Worm (Caenorhabditis elegans) whole organism, L2 larva: Measurements from ENCODE around the gene gei-18.

Source experiments
- alr-1 ChIP-seq: fragments of 150-350 bp; optimal IDR thresholded peaks from 2 replicates; lab custom pipeline; 2014; ENCODE audit warnings: missing biosample characterization, missing genetic modification characterization
- ama-1 ChIP-seq: fragments of 150-350 bp; optimal IDR thresholded peaks from 2 replicates; lab custom pipeline; 2018; ENCODE audit warnings: inconsistent platforms
- ceh-82 ChIP-seq: fragments of 150-350 bp; optimal IDR thresholded peaks from 2 replicates; lab custom pipeline; 2014; ENCODE audit warnings: missing biosample characterization, missing genetic modification characterization
- egl-27 ChIP-seq: sonication (generic microtip); optimal IDR thresholded peaks from 3 replicates; lab custom pipeline; 2017; ENCODE audit warnings: missing biosample characterization, missing genetic modification reagents, missing genetic modification characterization
- elt-1 ChIP-seq: fragments of 150-350 bp; optimal IDR thresholded peaks from 2 replicates; lab custom pipeline; 2014; ENCODE audit warnings: missing biosample characterization, missing genetic modification characterization
- elt-3 ChIP-seq: sonication (generic microtip); optimal IDR thresholded peaks from 2 replicates; lab custom pipeline; 2017; ENCODE audit warnings: missing biosample characterization, missing genetic modification characterization
- lin-13 ChIP-seq: fragments of 150-350 bp; optimal IDR thresholded peaks from 2 replicates; lab custom pipeline; 2014; ENCODE audit warnings: missing biosample characterization, missing genetic modification reagents, missing genetic modification characterization
- mab-5 ChIP-seq: fragments of 150-350 bp; optimal IDR thresholded peaks from 2 replicates; lab custom pipeline; 2014; ENCODE audit warnings: missing biosample characterization, missing genetic modification characterization
- nhr-21 ChIP-seq: fragments of 150-350 bp; optimal IDR thresholded peaks from 2 replicates; lab custom pipeline; 2014; ENCODE audit warnings: missing biosample characterization, missing genetic modification characterization
- skn-1 ChIP-seq: sonication (generic microtip); optimal IDR thresholded peaks from 2 replicates; lab custom pipeline; 2017; ENCODE audit warnings: missing biosample characterization, missing genetic modification characterization
- unc-55 ChIP-seq: fragments of 150-350 bp; sonication (generic microtip); optimal IDR thresholded peaks from 3 replicates; lab custom pipeline; 2014; ENCODE audit warnings: missing biosample characterization, missing genetic modification reagents, missing genetic modification characterization
- zag-1 ChIP-seq: fragments of 150-350 bp; optimal IDR thresholded peaks from 2 replicates; lab custom pipeline; 2014; ENCODE audit warnings: missing biosample characterization, missing genetic modification characterization

DNA sequence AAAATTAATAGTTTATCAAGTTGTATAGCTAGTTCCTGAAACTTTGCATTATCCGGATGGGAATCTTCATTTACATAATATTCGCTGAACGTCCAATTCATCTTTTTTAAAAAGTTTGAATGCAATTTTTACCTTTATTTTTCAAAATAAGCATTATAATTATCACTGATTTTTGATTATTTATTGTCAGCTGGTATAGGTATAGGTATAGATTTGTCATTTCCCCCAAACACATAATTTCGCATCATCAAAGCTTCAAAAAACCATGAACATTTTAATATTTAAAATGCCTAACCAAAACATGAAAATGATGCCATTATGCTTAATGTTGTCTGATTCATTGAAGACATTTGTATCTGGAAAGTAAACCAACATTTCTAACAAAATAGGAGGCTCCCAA, 33.5 kb upstream of the gei-18 start, which contains the start of gene srw-63:
- TF ChIP-seq ama-1 (lab: Kevin White, UChicago) (no peak), skn-1 (tag; lab: Kevin White, UChicago) (no peak), ceh-82 (tag; lab: Kevin White, UChicago) (no peak), mab-5 (tag; lab: Kevin White, UChicago) (no peak), egl-27 (tag; lab: Kevin White, UChicago) (no peak), alr-1 (tag; lab: Kevin White, UChicago) (no peak), elt-3 (tag; lab: Kevin White, UChicago) (no peak), elt-1 (no peak), zag-1 (tag; lab: Kevin White, UChicago) (no peak), unc-55 (GFP tag; lab: Kevin White, UChicago) (no peak), lin-13 (GFP tag; lab: Kevin White, UChicago) (no peak), nhr-21 (no peak)
